Fruit fly (Drosophila melanogaster): Measurements from ENCODE around the gene Cht7.

Cht7 gene

dm6 chr3L:3081146-3081872 lies 25.4 kb downstream of the Cht7 start (continued):
- TF ChIP-seq CG6175 (GFP tag; IDR thresholded peaks at IDR 0.05) (peak; percentile 97), CG13424 (tag; optimal IDR thresholded peaks at IDR 0.05) (peak; percentile 98), CG12236 (GFP tag; optimal IDR thresholded peaks at IDR 0.05) (peak; percentile 88), CG13894 (tag; optimal IDR thresholded peaks at IDR 0.05) (peak; percentile 98), Atf3 (GFP tag; optimal IDR thresholded peaks at IDR 0.05) (peak; percentile 92), Dfd (GFP tag; optimal IDR thresholded peaks at IDR 0.05) (no peak), BEAF-32 (GFP tag; optimal IDR thresholded peaks at IDR 0.05) (peak; percentile 24), MESR4 (GFP tag; optimal IDR thresholded peaks at IDR 0.05) (peak; percentile 87), CG10267 (tag; optimal IDR thresholded peaks at IDR 0.05) (peak; percentile 95), CG4424 (GFP tag; optimal IDR thresholded peaks at IDR 0.05) (peak; percentile 99), ato (GFP tag; IDR thresholded peaks at IDR 0.05; ENCODE audit: partially characterized antibody) (no peak), lmd (GFP tag; IDR thresholded peaks at IDR 0.05) (peak; percentile 98), wek (GFP tag; optimal IDR thresholded peaks at IDR 0.05) (peak; percentile 93), psq (GFP tag; optimal IDR thresholded peaks at IDR 0.05) (peak; percentile 94), bbx (GFP tag; IDR thresholded peaks at IDR 0.05; ENCODE audit: partially characterized antibody) (peak; percentile 79), D19B (GFP tag; optimal IDR thresholded peaks at IDR 0.05) (peak; percentile 95), toy (GFP tag; IDR thresholded peaks at IDR 0.05) (peak; percentile 93), H15 (GFP tag; IDR thresholded peaks at IDR 0.05) (peak; percentile 98), CG17385 (GFP tag; optimal IDR thresholded peaks at IDR 0.05) (peak; percentile 97), CG9215 (GFP tag; IDR thresholded peaks at IDR 0.05) (peak; percentile 96), jigr1 (GFP tag; IDR thresholded peaks at IDR 0.05) (peak; percentile 93), bigmax (GFP tag; optimal IDR thresholded peaks at IDR 0.05) (peak; percentile 78), Deaf1 (tag; optimal IDR thresholded peaks at IDR 0.05) (peak; percentile 90), Hey (tag; optimal IDR thresholded peaks at IDR 0.05) (peak; percentile 89), mld (GFP tag; IDR thresholded peaks at IDR 0.05; ENCODE audit: partially characterized antibody) (peak; percentile 72; the same call in 1 of the 3 replicates), CG4707 (GFP tag; optimal IDR thresholded peaks at IDR 0.05) (peak; percentile 99), E2f1 (GFP tag; IDR thresholded peaks at IDR 0.05) (peak; percentile 98), slou (GFP tag; optimal IDR thresholded peaks at IDR 0.05) (peak; percentile 94), danr (GFP tag; IDR thresholded peaks at IDR 0.05) (peak; percentile 96), CG33213 (GFP tag; optimal IDR thresholded peaks at IDR 0.05) (peak; percentile 95), CG12071 (GFP tag; optimal IDR thresholded peaks at IDR 0.05) (peak; percentile 99), CG17612 (GFP tag; IDR thresholded peaks at IDR 0.05) (peak; percentile 97), CG32772 (GFP tag; IDR thresholded peaks at IDR 0.05) (peak; percentile 98), slbo (GFP tag; IDR thresholded peaks at IDR 0.05) (peak; percentile 99), pum (GFP tag; optimal IDR thresholded peaks at IDR 0.05) (peak; percentile 94), B-H2 (GFP tag; optimal IDR thresholded peaks at IDR 0.05) (peak; percentile 98), CG17912 (GFP tag; optimal IDR thresholded peaks at IDR 0.05) (peak; percentile 93), B-H1 (GFP tag; IDR thresholded peaks at IDR 0.05) (peak; percentile 98), Fer3 (tag; optimal IDR thresholded peaks at IDR 0.05) (peak; percentile 99), CG9609 (GFP tag; optimal IDR thresholded peaks at IDR 0.05) (peak; percentile 95), CG6854 (GFP tag; optimal IDR thresholded peaks at IDR 0.05) (peak; percentile 99), Spps (tag; optimal IDR thresholded peaks at IDR 0.05) (peak; percentile 98), CG4730 (GFP tag; IDR thresholded peaks at IDR 0.05) (peak; percentile 97), unc-4 (GFP tag; IDR thresholded peaks at IDR 0.05; ENCODE audit: partially characterized antibody) (peak; percentile 41; the same call in 1 of the 2 replicates), tll (GFP tag; optimal IDR thresholded peaks at IDR 0.05) (peak in 1 of 2 experiments; percentile 30), ind (GFP tag; optimal IDR thresholded peaks at IDR 0.05) (peak; percentile 99), tna (GFP tag; IDR thresholded peaks at IDR 0.05; ENCODE audit: partially characterized antibody) (peak; percentile 85), crc (GFP tag; optimal IDR thresholded peaks at IDR 0.05) (peak; percentile 92), cas (GFP tag; IDR thresholded peaks at IDR 0.05) (peak; percentile 97)

Data from whole organism, embryonic.